Worm (Caenorhabditis elegans) whole organism, L4 larva: ENCODE measurements around the gene tbb-1.
A peak's percentile ranks its signal among the peaks of the same experiment; 100 is the strongest.

Experiments used
- F37D6.2 ChIP-seq: sonication (generic microtip); optimal IDR thresholded peaks from 2 replicates; lab custom pipeline; 2016; ENCODE audit warnings: mild to moderate bottlenecking, missing genetic modification characterization, missing compliant biosample characterization
- R02D3.7 ChIP-seq: fragments of 150-350 bp; sonication (generic microtip); optimal IDR thresholded peaks from 3 replicates; lab custom pipeline; 2014; ENCODE audit warnings: missing biosample characterization, missing genetic modification characterization
- Y105C5A.15 ChIP-seq: fragments of 200-800 bp; sonication (Bioruptor generic); IDR thresholded peaks from 2 replicates; pipeline ENCODE4 v1.3.6; 2022; ENCODE audit warnings: missing genetic modification characterization, missing compliant biosample characterization
- Y48G9A.11 ChIP-seq: fragments of 200-800 bp; sonication (Bioruptor generic); IDR thresholded peaks from 2 replicates; pipeline ENCODE4 v1.3.6; 2022; ENCODE audit warnings: missing genetic modification reagents, missing genetic modification characterization, missing compliant biosample characterization
- Y5F2A.4 ChIP-seq: fragments of 200-800 bp; sonication (Bioruptor generic); optimal IDR thresholded peaks from 2 replicates; lab custom pipeline; 2018; ENCODE audit warnings: mild to moderate bottlenecking, missing genetic modification characterization, missing compliant biosample characterization
- aha-1 ChIP-seq: fragments of 150-350 bp; peaks from one replicate; lab custom pipeline; 2014; ENCODE audit warnings: missing biosample characterization, missing genetic modification characterization
- aly-2 ChIP-seq: sonication (generic microtip); optimal IDR thresholded peaks from 2 replicates; lab custom pipeline; 2018; ENCODE audit warnings: missing biosample characterization, missing genetic modification characterization
- attf-4 ChIP-seq: sonication (generic microtip); optimal IDR thresholded peaks from 3 replicates; lab custom pipeline; 2017; ENCODE audit warnings: missing biosample characterization, missing genetic modification characterization
- ceh-20 ChIP-seq: fragments of 200-800 bp; sonication (Bioruptor generic); IDR thresholded peaks from 2 replicates; pipeline ENCODE4 v1.3.6; 2022; ENCODE audit warnings: missing genetic modification reagents, missing genetic modification characterization, missing compliant biosample characterization
- ceh-44 ChIP-seq: fragments of 200-800 bp; sonication (Bioruptor generic); IDR thresholded peaks from 2 replicates; pipeline ENCODE4 v1.3.6; 2022; ENCODE audit warnings: missing genetic modification reagents, missing genetic modification characterization, missing compliant biosample characterization
- ceh-62 ChIP-seq: sonication (generic microtip); optimal IDR thresholded peaks from 2 replicates; lab custom pipeline; 2017; ENCODE audit warnings: missing biosample characterization, missing genetic modification characterization
- ceh-82 ChIP-seq: sonication (generic microtip); optimal IDR thresholded peaks from 2 replicates; lab custom pipeline; 2017; ENCODE audit warnings: missing biosample characterization, missing genetic modification characterization
- daf-12 ChIP-seq: fragments of 150-350 bp; optimal IDR thresholded peaks from 2 replicates; lab custom pipeline; 2014; ENCODE audit warnings: missing biosample characterization, missing genetic modification reagents, missing genetic modification characterization
- daf-16 ChIP-seq, 3 experiments: sonication (generic microtip); optimal IDR thresholded peaks; 2 replicates each; lab custom pipeline; 2016 to 2017; ENCODE audit warnings: missing genetic modification characterization in 3 of 3, missing genetic modification reagents in 3 of 3, mild to moderate bottlenecking in 2 of 3, missing compliant biosample characterization in 2 of 3, missing biosample characterization in 1 of 3, moderate library complexity in 1 of 3
- dmd-6 ChIP-seq: fragments of 200-800 bp; sonication (Bioruptor generic); IDR thresholded peaks from 2 replicates; pipeline ENCODE4 v1.3.6; 2022; ENCODE audit warnings: missing genetic modification reagents, missing genetic modification characterization, missing compliant biosample characterization
- dmd-9 ChIP-seq: fragments of 200-800 bp; sonication (Bioruptor generic); IDR thresholded peaks from 2 replicates; pipeline ENCODE4 v1.3.6; 2022; ENCODE audit warnings: missing genetic modification reagents, missing genetic modification characterization, missing compliant biosample characterization
- duxl-1 ChIP-seq: sonication (generic microtip); optimal IDR thresholded peaks from 2 replicates; lab custom pipeline; 2016; ENCODE audit warnings: mild to moderate bottlenecking, missing genetic modification characterization, moderate library complexity, missing compliant biosample characterization; ENCODE audit not compliant: poor library complexity
- hif-1 ChIP-seq, 2 experiments: sonication (generic microtip); optimal IDR thresholded peaks; 2 replicates each; lab custom pipeline; 2016 to 2017; ENCODE audit warnings: missing compliant biosample characterization in 2 of 2, missing genetic modification characterization in 2 of 2, missing genetic modification reagents in 2 of 2, missing genotype in 2 of 2, mild to moderate bottlenecking in 1 of 2
- hlh-11 ChIP-seq: fragments of 200-800 bp; sonication (Bioruptor generic); optimal IDR thresholded peaks from 2 replicates; lab custom pipeline; 2018; ENCODE audit warnings: mild to moderate bottlenecking, missing genetic modification characterization, missing compliant biosample characterization
- lin-15B ChIP-seq: fragments of 150-350 bp; sonication (generic microtip); optimal IDR thresholded peaks from 3 replicates; lab custom pipeline; 2014; ENCODE audit warnings: missing biosample characterization, missing genetic modification characterization
- lir-3 ChIP-seq: sonication (generic microtip); optimal IDR thresholded peaks from 2 replicates; lab custom pipeline; 2016; ENCODE audit warnings: mild to moderate bottlenecking, missing genetic modification characterization, missing compliant biosample characterization
- lsy-2 ChIP-seq, 2 experiments: fragments of 150-350 bp in 1 of 2; sonication (generic microtip) in 1 of 2; optimal IDR thresholded peaks; 2 replicates each; lab custom pipeline; 2014 to 2017; ENCODE audit warnings: missing biosample characterization in 2 of 2, missing genetic modification characterization in 2 of 2
- madf-5 ChIP-seq, 2 experiments: fragments of 200-800 bp; sonication (Bioruptor generic); IDR thresholded peaks; 2 replicates each; pipeline ENCODE4 v1.3.6; 2022; ENCODE audit warnings: missing compliant biosample characterization in 2 of 2, missing genetic modification characterization in 2 of 2
- mdt-29 ChIP-seq: fragments of 200-800 bp; sonication (Bioruptor generic); IDR thresholded peaks from 2 replicates; pipeline ENCODE4 v1.3.6; 2022; ENCODE audit warnings: missing genetic modification reagents, missing genetic modification characterization, missing compliant biosample characterization
- mep-1 ChIP-seq: fragments of 150-350 bp; sonication (generic microtip); optimal IDR thresholded peaks from 3 replicates; lab custom pipeline; 2014; ENCODE audit warnings: missing biosample characterization, missing genetic modification characterization
- mxl-2 ChIP-seq: fragments of 200-800 bp; sonication (Bioruptor generic); conservative IDR thresholded peaks from 2 replicates; pipeline ENCODE4 v1.3.6; 2022; ENCODE audit warnings: missing genetic modification reagents, missing genetic modification characterization, missing compliant biosample characterization
- nhr-111 ChIP-seq: fragments of 200-800 bp; sonication (Bioruptor generic); optimal IDR thresholded peaks from 2 replicates; lab custom pipeline; 2018; ENCODE audit warnings: mild to moderate bottlenecking, missing genetic modification characterization, missing compliant biosample characterization
- nhr-28 ChIP-seq: fragments of 150-350 bp; optimal IDR thresholded peaks from 2 replicates; lab custom pipeline; 2014; ENCODE audit warnings: missing biosample characterization, missing genetic modification characterization
- nhr-42 ChIP-seq: fragments of 200-800 bp; sonication (Bioruptor generic); IDR thresholded peaks from 2 replicates; pipeline ENCODE4 v1.3.6; 2022; ENCODE audit warnings: missing genetic modification characterization, missing compliant biosample characterization
- nhr-77 ChIP-seq: fragments of 150-350 bp; optimal IDR thresholded peaks from 2 replicates; lab custom pipeline; 2014; ENCODE audit warnings: missing biosample characterization, missing genetic modification characterization
- saeg-2 ChIP-seq: fragments of 200-800 bp; sonication (Bioruptor generic); IDR thresholded peaks from 2 replicates; pipeline ENCODE4 v1.3.6; 2022; ENCODE audit warnings: missing genetic modification reagents, missing genetic modification characterization, missing compliant biosample characterization
- sdz-12 ChIP-seq: fragments of 200-800 bp; sonication (Bioruptor generic); optimal IDR thresholded peaks from 2 replicates; lab custom pipeline; 2018; ENCODE audit warnings: mild to moderate bottlenecking, missing genetic modification characterization, missing compliant biosample characterization
- set-16 ChIP-seq: fragments of 200-800 bp; sonication (Bioruptor generic); IDR thresholded peaks from 2 replicates; pipeline ENCODE4 v1.3.6; 2022; ENCODE audit warnings: missing genetic modification reagents, missing genetic modification characterization, missing compliant biosample characterization
- snpc-1.2 ChIP-seq: fragments of 200-800 bp; sonication (Bioruptor generic); IDR thresholded peaks from 2 replicates; pipeline ENCODE4 v1.3.6; 2022; ENCODE audit warnings: missing genetic modification reagents, missing genetic modification characterization, missing compliant biosample characterization
- spr-1 ChIP-seq: sonication (generic microtip); optimal IDR thresholded peaks from 2 replicates; lab custom pipeline; 2016; ENCODE audit warnings: mild to moderate bottlenecking, missing genetic modification characterization, missing compliant biosample characterization
- tag-97 ChIP-seq: fragments of 200-800 bp; sonication (Bioruptor generic); IDR thresholded peaks from 2 replicates; pipeline ENCODE4 v1.3.6; 2022; ENCODE audit warnings: missing genetic modification characterization, missing compliant biosample characterization
- unc-39 ChIP-seq: sonication (generic microtip); optimal IDR thresholded peaks from 2 replicates; lab custom pipeline; 2017; ENCODE audit warnings: missing biosample characterization, missing genetic modification characterization
- vab-7 ChIP-seq: fragments of 200-800 bp; sonication (Bioruptor generic); IDR thresholded peaks from 2 replicates; pipeline ENCODE4 v1.3.6; 2022; ENCODE audit warnings: missing genetic modification reagents, missing genetic modification characterization, missing compliant biosample characterization
- zip-11 ChIP-seq: fragments of 200-800 bp; sonication (Bioruptor generic); IDR thresholded peaks from 2 replicates; pipeline ENCODE4 v1.3.6; 2022; ENCODE audit warnings: missing genetic modification characterization, missing compliant biosample characterization
- ztf-7 ChIP-seq: fragments of 150-350 bp; optimal IDR thresholded peaks from 2 replicates; lab custom pipeline; 2014; ENCODE audit warnings: missing biosample characterization, missing genetic modification characterization

The tbb-1 gene

DNA sequence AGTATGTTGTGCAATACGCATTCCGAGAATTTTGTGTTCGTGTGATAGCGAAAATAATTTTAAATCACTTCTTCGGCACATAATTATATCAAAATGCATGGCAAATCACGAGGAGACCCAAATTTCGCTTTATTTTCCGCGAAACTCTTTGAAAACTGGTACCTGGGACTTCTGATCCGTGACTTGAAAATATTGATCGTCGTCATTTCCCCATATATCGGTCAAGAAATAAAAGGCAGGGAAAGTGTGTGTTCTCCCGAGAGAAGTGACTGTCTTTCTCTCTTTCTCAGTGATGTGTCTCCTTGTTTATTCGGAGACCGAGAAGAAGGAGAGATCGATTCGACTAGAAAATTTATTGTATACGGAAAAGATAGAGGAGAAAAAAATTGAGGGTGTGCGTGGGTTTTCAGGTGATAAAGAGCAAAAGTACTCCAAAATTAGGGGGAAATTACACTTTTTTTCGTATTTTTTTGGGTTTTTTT lies 31.0 kb downstream of the tbb-1 start, which contains the start of gene W09D10.5 (continued):
- TF ChIP-seq ceh-82 (tag; lab: Kevin White, UChicago) (no peak), F37D6.2 (tag; lab: Kevin White, UChicago) (no peak), mxl-2 (GFP tag; lab: Robert Waterston, UW) (no peak), mep-1 (tag; lab: Kevin White, UChicago) (no peak), duxl-1 (no peak), Y105C5A.15 (GFP tag; lab: Robert Waterston, UW) (no peak), attf-4 (tag; lab: Kevin White, UChicago) (no peak), nhr-111 (GFP tag; lab: Kevin White, UChicago) (no peak), zip-11 (peak; percentile 29; the same call in 1 of the 2 replicates), ztf-7 (tag; lab: Kevin White, UChicago) (no peak), hif-1 (tag; optimal IDR thresholded peaks at IDR 0.05; lab: Kevin White, UChicago) (peak in 1 of 2 experiments; percentile 55), tag-97 (GFP tag; lab: Robert Waterston, UW) (no peak), madf-5 (GFP tag; IDR thresholded peaks at IDR 0.05; lab: Robert Waterston, UW) (peak in 1 of 2 experiments; percentile 85; a peak in 1 of 4 replicates), nhr-42 (0 out of 2 replicates have a peak, but pooled peaks have one; percentile 35), snpc-1.2 (peak; percentile 59; the same call in 1 of the 2 replicates), hlh-11 (tag; lab: Kevin White, UChicago) (peak; percentile 57), vab-7 (GFP tag; lab: Robert Waterston, UW) (no peak), Y5F2A.4 (GFP tag; lab: Kevin White, UChicago) (no peak), spr-1 (tag; lab: Kevin White, UChicago) (peak; percentile 25), mdt-29 (0 out of 2 replicates have a peak, but pooled peaks have one; percentile 5), daf-12 (no peak), Y48G9A.11 (GFP tag; lab: Robert Waterston, UW) (no peak), set-16 (GFP tag; lab: Robert Waterston, UW) (no peak), lin-15B (tag; lab: Kevin White, UChicago) (no peak), ceh-44 (GFP tag; lab: Robert Waterston, UW) (no peak), lsy-2 (tag; optimal IDR thresholded peaks at IDR 0.05; lab: Kevin White, UChicago) (peak in 1 of 2 experiments; percentile 28), dmd-6 (GFP tag; lab: Robert Waterston, UW) (peak; percentile 51; the same call in 1 of the 2 replicates), ceh-62 (tag; lab: Kevin White, UChicago) (no peak), dmd-9 (no peak), lir-3 (tag; lab: Kevin White, UChicago) (no peak), nhr-28 (tag; lab: Kevin White, UChicago) (peak; percentile 76), nhr-77 (tag; lab: Kevin White, UChicago) (no peak), ceh-20 (no peak), daf-16 (GFP tag; optimal IDR thresholded peaks at IDR 0.05; lab: Kevin White, UChicago) (no peak), daf-16 (tag; optimal IDR thresholded peaks at IDR 0.05; lab: Kevin White, UChicago) (peak; percentile 79), unc-39 (tag; lab: Kevin White, UChicago) (no peak), saeg-2 (GFP tag; lab: Robert Waterston, UW) (no peak)

DNA sequence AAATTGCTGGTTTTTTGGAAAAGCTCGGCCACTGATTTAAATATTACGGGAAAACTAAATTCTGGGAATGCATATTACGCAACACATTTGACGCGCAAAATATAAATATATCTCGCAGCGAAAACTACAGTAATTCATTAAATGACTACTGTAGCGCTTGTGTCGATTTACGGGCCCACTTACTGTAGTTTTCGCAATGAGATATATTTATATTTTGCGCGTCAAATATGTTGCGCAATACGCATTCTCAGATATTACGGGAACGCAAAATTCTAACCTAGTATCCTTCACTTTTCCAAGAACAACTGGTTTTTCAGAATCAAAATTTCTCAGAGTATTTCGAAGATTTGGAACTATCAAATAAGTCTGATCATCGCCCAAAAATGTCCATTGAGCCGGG lies 32.6 kb downstream of the tbb-1 start:
- TF ChIP-seq R02D3.7 (tag; lab: Kevin White, UChicago) (no peak), aha-1 (peak; percentile 51), sdz-12 (no peak), aly-2 (no peak), daf-12 (no peak), nhr-42 (no peak), duxl-1 (no peak)
